Fruit fly (Drosophila melanogaster) whole organism, pupa: ENCODE data around the gene siz.

ENCODE experiments used
- CG10348 ChIP-seq: fragments of 200-800 bp; sonication (Bioruptor generic); IDR thresholded peaks from 2 replicates; pipeline ENCODE4 v1.3.6; 2022; ENCODE audit warnings: missing biosample characterization, missing genetic modification characterization
- CG12605 ChIP-seq: fragments of 200-800 bp; sonication (Bioruptor generic); IDR thresholded peaks from 2 replicates; pipeline ENCODE4 v1.3.6; 2022; ENCODE audit warnings: missing biosample characterization, missing genetic modification characterization
- CG13204 ChIP-seq: fragments of 200-800 bp; sonication (Bioruptor generic); optimal IDR thresholded peaks from 2 replicates; lab custom pipeline; 2018; ENCODE audit warnings: missing biosample characterization, mild to moderate bottlenecking, missing genetic modification characterization, moderate library complexity
- CG14655 ChIP-seq: fragments of 200-800 bp; sonication (Bioruptor generic); optimal IDR thresholded peaks from 3 replicates; lab custom pipeline; 2017; ENCODE audit warnings: mild to moderate bottlenecking, missing biosample characterization, missing genetic modification reagents, missing genetic modification characterization
- CG15710 ChIP-seq: fragments of 200-800 bp; sonication (Bioruptor generic); optimal IDR thresholded peaks from 2 replicates; lab custom pipeline; 2018; ENCODE audit warnings: missing biosample characterization, mild to moderate bottlenecking, missing genetic modification characterization, moderate library complexity
- CG17806 ChIP-seq: fragments of 200-800 bp; sonication (Bioruptor generic); optimal IDR thresholded peaks from 2 replicates; lab custom pipeline; 2018; ENCODE audit warnings: missing biosample characterization, mild to moderate bottlenecking, missing genetic modification characterization, moderate library complexity
- CG32121 ChIP-seq: fragments of 200-800 bp; sonication (Bioruptor generic); IDR thresholded peaks from 2 replicates; pipeline ENCODE4 v1.3.6; 2022; ENCODE audit warnings: missing biosample characterization, missing genetic modification characterization
- CG34367 ChIP-seq: fragments of 200-800 bp; sonication (Bioruptor generic); optimal IDR thresholded peaks from 2 replicates; lab custom pipeline; 2018; ENCODE audit warnings: missing biosample characterization, mild to moderate bottlenecking, missing genetic modification characterization
- CG4496 ChIP-seq: fragments of 200-800 bp; sonication (Bioruptor generic); IDR thresholded peaks from 3 replicates; pipeline ENCODE4 v1.3.6; 2022; ENCODE audit warnings: missing biosample characterization, missing genetic modification characterization
- CG8159 ChIP-seq: fragments of 200-800 bp; sonication (Bioruptor generic); optimal IDR thresholded peaks from 3 replicates; lab custom pipeline; 2018; ENCODE audit warnings: missing biosample characterization, mild to moderate bottlenecking, missing genetic modification characterization, moderate library complexity
- CG8301 ChIP-seq: fragments of 200-800 bp; sonication (Bioruptor generic); optimal IDR thresholded peaks from 2 replicates; lab custom pipeline; 2018; ENCODE audit warnings: missing biosample characterization, mild to moderate bottlenecking, missing genetic modification characterization
- CG9948 ChIP-seq: fragments of 200-800 bp; sonication (Bioruptor generic); optimal IDR thresholded peaks from 2 replicates; lab custom pipeline; 2018; ENCODE audit warnings: missing biosample characterization, mild to moderate bottlenecking, missing genetic modification characterization, moderate library complexity
- D1 ChIP-seq: fragments of 200-800 bp; sonication (Bioruptor generic); optimal IDR thresholded peaks from 2 replicates; lab custom pipeline; 2018; ENCODE audit warnings: missing biosample characterization, mild to moderate bottlenecking, missing genetic modification characterization, moderate library complexity
- EcR ChIP-seq: fragments of 200-800 bp; sonication (Bioruptor generic); optimal IDR thresholded peaks from 3 replicates; lab custom pipeline; 2019; ENCODE audit warnings: missing biosample characterization, missing genetic modification characterization, mild to moderate bottlenecking, moderate library complexity, missing genetic modification reagents
- Ets98B ChIP-seq: fragments of 200-800 bp; sonication (Bioruptor generic); IDR thresholded peaks from 2 replicates; pipeline ENCODE4 v1.3.6; 2022; ENCODE audit warnings: missing biosample characterization, missing genetic modification characterization
- Pif1A ChIP-seq: fragments of 200-800 bp; sonication (Bioruptor generic); optimal IDR thresholded peaks from 3 replicates; lab custom pipeline; 2016; ENCODE audit warnings: missing biosample characterization, missing genetic modification characterization
- Pif1B ChIP-seq: fragments of 200-800 bp; sonication (Bioruptor generic); optimal IDR thresholded peaks from 3 replicates; lab custom pipeline; 2016; ENCODE audit warnings: missing biosample characterization, missing genetic modification characterization
- Snoo ChIP-seq: fragments of 200-800 bp; sonication (Bioruptor generic); optimal IDR thresholded peaks from 3 replicates; lab custom pipeline; 2017; ENCODE audit warnings: missing biosample characterization, mild to moderate bottlenecking, missing genetic modification characterization, inconsistent platforms
- fd96Ca ChIP-seq: fragments of 200-800 bp; sonication (Bioruptor generic); IDR thresholded peaks from 3 replicates; pipeline ENCODE4 v1.3.6; 2022; ENCODE audit warnings: missing biosample characterization, missing genetic modification characterization
- gl ChIP-seq: fragments of 200-800 bp; sonication (Bioruptor generic); optimal IDR thresholded peaks from 2 replicates; lab custom pipeline; 2018; ENCODE audit warnings: missing biosample characterization, mild to moderate bottlenecking, missing genetic modification characterization
- rn ChIP-seq: fragments of 200-800 bp; sonication (Bioruptor generic); IDR thresholded peaks from 2 replicates; pipeline ENCODE4 v1.3.6; 2022; ENCODE audit warnings: missing biosample characterization, missing genetic modification characterization

The siz gene

dm6 chr3L:21034281-21035221 lies at the start of gene siz:
siz (plus strand) TSS chr3L:21034535.
- TF ChIP-seq CG34367 (tag; lab: Kevin White, UChicago) = no peak
- TF ChIP-seq CG10348 (GFP tag; lab: Robert Waterston, UW) = no peak
- peak; percentile 63 for TF ChIP-seq EcR (GFP tag; lab: Kevin White, UChicago)
- no peak for TF ChIP-seq rn (GFP tag; lab: Robert Waterston, UW)
- TF ChIP-seq CG12605 = peak; percentile 45; the same call in 1 of the 2 replicates
- no peak for TF ChIP-seq CG32121 (GFP tag; lab: Robert Waterston, UW)
- peak; percentile 9; the same call in 1 of the 3 replicates for TF ChIP-seq fd96Ca (GFP tag; lab: Robert Waterston, UW)
- no peak for TF ChIP-seq CG8301 (tag; lab: Kevin White, UChicago)
- no peak; the same call in 2 of the 3 replicates for TF ChIP-seq CG4496 (GFP tag; lab: Robert Waterston, UW)
- peak; percentile 28 for TF ChIP-seq CG13204
- TF ChIP-seq CG15710 (tag; lab: Kevin White, UChicago) = no peak
- peak; percentile 17 for TF ChIP-seq CG17806 (tag; lab: Kevin White, UChicago)
- no peak for TF ChIP-seq Pif1B (GFP tag; lab: Kevin White, UChicago)
- no peak for TF ChIP-seq Pif1A (GFP tag; lab: Kevin White, UChicago)
- no peak for TF ChIP-seq gl (tag; lab: Kevin White, UChicago)
- TF ChIP-seq CG14655 (GFP tag; lab: Kevin White, UChicago) = no peak
- TF ChIP-seq D1 = no peak
- no peak for TF ChIP-seq CG9948

- TF ChIP-seq CG4496 (GFP tag; lab: Robert Waterston, UW) (peak; percentile 47; the same call in 1 of the 3 replicates), D1 (peak; percentile 87), Snoo (tag; lab: Kevin White, UChicago) (peak; percentile 59), CG17806 (tag; lab: Kevin White, UChicago) (peak; percentile 83), fd96Ca (GFP tag; lab: Robert Waterston, UW) (no peak), CG34367 (tag; lab: Kevin White, UChicago) (peak; percentile 80), CG13204 (no peak), rn (GFP tag; lab: Robert Waterston, UW) (no peak; the same call in 1 of the 2 replicates), CG8301 (tag; lab: Kevin White, UChicago) (peak; percentile 81), CG12605 (peak; percentile 24; the same call in 1 of the 2 replicates), gl (tag; lab: Kevin White, UChicago) (no peak), Ets98B (no peak), CG32121 (GFP tag; lab: Robert Waterston, UW) (0 out of 2 replicates have a peak, but pooled peaks have one; percentile 16), Pif1B (GFP tag; lab: Kevin White, UChicago) (no peak), CG10348 (GFP tag; lab: Robert Waterston, UW) (no peak), CG15710 (tag; lab: Kevin White, UChicago) (peak; percentile 85), CG9948 (peak; percentile 90), Pif1A (GFP tag; lab: Kevin White, UChicago) (peak; percentile 22), CG14655 (GFP tag; lab: Kevin White, UChicago) (peak; percentile 88), CG8159 (tag; lab: Kevin White, UChicago) (peak; percentile 91), EcR (GFP tag; lab: Kevin White, UChicago) (no peak)
These were observed 47.4 kb upstream of the siz start for dm6 chr3L:20986929-20987363.

dm6 chr3L:20987895-20988294 lies 46.4 kb upstream of the siz start:
- TF ChIP-seq CG8159 (tag; lab: Kevin White, UChicago) (peak; percentile 59), CG32121 (GFP tag; lab: Robert Waterston, UW) (no peak), CG10348 (GFP tag; lab: Robert Waterston, UW) (no peak), CG14655 (GFP tag; lab: Kevin White, UChicago) (peak; percentile 73), CG12605 (no peak), Pif1A (GFP tag; lab: Kevin White, UChicago) (no peak), Snoo (tag; lab: Kevin White, UChicago) (no peak), Ets98B (no peak), CG15710 (tag; lab: Kevin White, UChicago) (peak; percentile 53), CG9948 (peak; percentile 60), EcR (GFP tag; lab: Kevin White, UChicago) (no peak), CG17806 (tag; lab: Kevin White, UChicago) (peak; percentile 58), CG8301 (tag; lab: Kevin White, UChicago) (peak; percentile 45), CG34367 (tag; lab: Kevin White, UChicago) (peak; percentile 47), gl (tag; lab: Kevin White, UChicago) (no peak), Pif1B (GFP tag; lab: Kevin White, UChicago) (no peak), rn (GFP tag; lab: Robert Waterston, UW) (no peak)

dm6 chr3L:20988862-20989261 lies 45.5 kb upstream of the siz start:
- TF ChIP-seq D1 = peak; percentile 60
- peak; percentile 87 for TF ChIP-seq CG14655 (GFP tag; lab: Kevin White, UChicago)
- TF ChIP-seq CG12605 = peak; percentile 39; the same call in 1 of the 2 replicates
- TF ChIP-seq CG10348 (GFP tag; lab: Robert Waterston, UW) = no peak
- TF ChIP-seq gl (tag; lab: Kevin White, UChicago) = peak; percentile 71
- TF ChIP-seq CG4496 (GFP tag; lab: Robert Waterston, UW) = peak; percentile 73; the same call in 2 of the 3 replicates
- peak; percentile 63 for TF ChIP-seq Pif1B (GFP tag; lab: Kevin White, UChicago)
- TF ChIP-seq CG34367 (tag; lab: Kevin White, UChicago) = peak; percentile 81
- TF ChIP-seq Snoo (tag; lab: Kevin White, UChicago) = no peak
- peak; percentile 72 for TF ChIP-seq CG15710 (tag; lab: Kevin White, UChicago)
- no peak for TF ChIP-seq EcR (GFP tag; lab: Kevin White, UChicago)
- TF ChIP-seq CG13204 = peak; percentile 55
- peak; percentile 81 for TF ChIP-seq CG8301 (tag; lab: Kevin White, UChicago)
- TF ChIP-seq Ets98B = peak; percentile 56
- TF ChIP-seq CG32121 (GFP tag; lab: Robert Waterston, UW) = no peak
- peak; percentile 87 for TF ChIP-seq CG9948
- TF ChIP-seq Pif1A (GFP tag; lab: Kevin White, UChicago) = peak; percentile 74
- peak; percentile 83 for TF ChIP-seq CG8159 (tag; lab: Kevin White, UChicago)
- TF ChIP-seq rn (GFP tag; lab: Robert Waterston, UW) = no peak; the same call in 1 of the 2 replicates
- 0 out of 3 replicates have a peak, but pooled peaks have one; percentile 45 for TF ChIP-seq fd96Ca (GFP tag; lab: Robert Waterston, UW)
- TF ChIP-seq CG17806 (tag; lab: Kevin White, UChicago) = peak; percentile 91
- TF ChIP-seq, all 21 proteins: peak for 16
